Fruit fly (Drosophila melanogaster) whole organism, embryonic: ENCODE data around the gene CG5447.

Experiments used
- Atf6 ChIP-seq: fragments of 200-800 bp; sonication (Bioruptor generic); IDR thresholded peaks from 2 replicates; pipeline ENCODE4 v1.3.6; 2022; ENCODE audit warnings: missing biosample characterization, missing genetic modification characterization
- Awh ChIP-seq: fragments of 200-800 bp; sonication (Bioruptor generic); IDR thresholded peaks from 2 replicates; pipeline ENCODE4, ENCODE4 v1.3.6; 2022; ENCODE audit warnings: missing biosample characterization, missing genetic modification characterization
- Bgb ChIP-seq: fragments of 200-800 bp; sonication (Bioruptor generic); IDR thresholded peaks from 2 replicates; pipeline ENCODE4 v1.3.6; 2022; ENCODE audit warnings: missing biosample characterization, missing genetic modification characterization; ENCODE audit not compliant: partially characterized antibody
- CG10959 ChIP-seq: fragments of 200-800 bp; sonication (Bioruptor generic); IDR thresholded peaks from 2 replicates; pipeline ENCODE4 v1.3.6; 2022; ENCODE audit warnings: missing biosample characterization, missing genetic modification characterization
- CG1602 ChIP-seq: fragments of 200-800 bp; sonication (Bioruptor generic); optimal IDR thresholded peaks from 3 replicates; lab custom pipeline; 2016; ENCODE audit warnings: missing biosample characterization, missing genetic modification characterization
- CG16863 ChIP-seq: fragments of 200-800 bp; sonication (Bioruptor generic); optimal IDR thresholded peaks from 3 replicates; lab custom pipeline; 2016; ENCODE audit warnings: missing biosample characterization, missing genetic modification characterization
- CG17612 ChIP-seq: fragments of 200-800 bp; sonication (Bioruptor generic); IDR thresholded peaks from 2 replicates; pipeline ENCODE4 v1.3.6; 2022; ENCODE audit warnings: missing biosample characterization, missing genetic modification characterization
- CG31224 ChIP-seq: fragments of 200-800 bp; sonication (Bioruptor generic); IDR thresholded peaks from 2 replicates; pipeline ENCODE4 v1.3.6; 2022; ENCODE audit warnings: missing biosample characterization, missing genetic modification characterization
- CG4617 ChIP-seq: fragments of 200-800 bp; sonication (Bioruptor generic); optimal IDR thresholded peaks from 3 replicates; lab custom pipeline; 2016; ENCODE audit warnings: missing biosample characterization, missing genetic modification characterization, borderline replicate concordance
- CG6791 ChIP-seq: fragments of 200-800 bp; sonication (Bioruptor generic); IDR thresholded peaks from 3 replicates; pipeline ENCODE4 v1.3.6; 2022; ENCODE audit warnings: missing biosample characterization, missing genetic modification characterization; ENCODE audit not compliant: partially characterized antibody
- CG7839 ChIP-seq: fragments of 200-800 bp; sonication (Bioruptor generic); optimal IDR thresholded peaks from 3 replicates; lab custom pipeline; 2018; ENCODE audit warnings: missing biosample characterization, mild to moderate bottlenecking, missing genetic modification characterization, moderate library complexity
- CG8290 ChIP-seq, 3 experiments: fragments of 200-800 bp; sonication (Bioruptor generic); optimal IDR thresholded peaks; 2 replicates each; lab custom pipeline; 2016 to 2019; ENCODE audit warnings: missing biosample characterization in 3 of 3, missing genetic modification characterization in 3 of 3, mild to moderate bottlenecking in 2 of 3, moderate library complexity in 1 of 3
- CG9215 ChIP-seq: fragments of 200-800 bp; sonication (Bioruptor generic); IDR thresholded peaks from 2 replicates; pipeline ENCODE4 v1.3.6; 2022; ENCODE audit warnings: missing biosample characterization, missing genetic modification characterization
- CG9727 ChIP-seq: fragments of 200-800 bp; sonication (Bioruptor generic); optimal IDR thresholded peaks from 3 replicates; lab custom pipeline; 2017; ENCODE audit warnings: missing biosample characterization, mild to moderate bottlenecking, missing genetic modification characterization
- CHES-1-like ChIP-seq: fragments of 200-800 bp; sonication (Bioruptor generic); optimal IDR thresholded peaks from 2 replicates; lab custom pipeline; 2016; ENCODE audit warnings: missing biosample characterization, missing genetic modification characterization
- CrebB ChIP-seq: fragments of 200-800 bp; sonication (Bioruptor generic); optimal IDR thresholded peaks from 3 replicates; lab custom pipeline; 2018; ENCODE audit warnings: missing biosample characterization, mild to moderate bottlenecking, missing genetic modification characterization
- D ChIP-seq, 2 experiments: fragments of 200-800 bp in 1 of 2; fragments of >200 bp in 1 of 2; sonication (Bioruptor generic) in 1 of 2; optimal IDR thresholded peaks; 2 replicates in 1 of 2; 3 replicates in 1 of 2; lab custom pipeline; 2017; ENCODE audit warnings: mild to moderate bottlenecking in 1 of 2, missing biosample characterization in 1 of 2, missing genetic modification characterization in 1 of 2, missing genetic modification reagents in 1 of 2
- Dip3 ChIP-seq: fragments of 200-800 bp; sonication (Bioruptor generic); optimal IDR thresholded peaks from 3 replicates; lab custom pipeline; 2016; ENCODE audit warnings: missing biosample characterization, missing genetic modification characterization
- Dref ChIP-seq: fragments of 200-800 bp; sonication (Bioruptor generic); IDR thresholded peaks from 2 replicates; pipeline ENCODE4 v1.3.6; 2022; ENCODE audit warnings: missing biosample characterization, missing genetic modification characterization
- Eip74EF ChIP-seq, 2 experiments: fragments of 200-800 bp in 1 of 2; fragments of >200 bp in 1 of 2; sonication (Bioruptor generic) in 1 of 2; optimal IDR thresholded peaks; 2 replicates each; lab custom pipeline; 2017 to 2019; ENCODE audit warnings: missing biosample characterization in 2 of 2, missing genetic modification characterization in 2 of 2, mild to moderate bottlenecking in 1 of 2, moderate library complexity in 1 of 2
- Fer1 ChIP-seq: fragments of 200-800 bp; sonication (Bioruptor generic); optimal IDR thresholded peaks from 2 replicates; lab custom pipeline; 2017; ENCODE audit warnings: missing biosample characterization, mild to moderate bottlenecking, missing genetic modification characterization
- Fer3 ChIP-seq: fragments of 200-800 bp; sonication (Bioruptor generic); optimal IDR thresholded peaks from 2 replicates; lab custom pipeline; 2018; ENCODE audit warnings: missing biosample characterization, mild to moderate bottlenecking, missing genetic modification characterization, moderate library complexity
- HmgZ ChIP-seq: fragments of 200-800 bp; sonication (Bioruptor generic); optimal IDR thresholded peaks from 2 replicates; lab custom pipeline; 2018; ENCODE audit warnings: missing biosample characterization, mild to moderate bottlenecking, missing genetic modification characterization
- Pdp1 ChIP-seq, 2 experiments: fragments of 200-800 bp; sonication (Bioruptor generic); optimal IDR thresholded peaks; 3 replicates each; lab custom pipeline; 2016; ENCODE audit warnings: missing biosample characterization in 2 of 2, missing genetic modification characterization in 2 of 2, mild to moderate bottlenecking in 1 of 2, moderate library complexity in 1 of 2
- Scr ChIP-seq: fragments of 200-800 bp; sonication (Bioruptor generic); IDR thresholded peaks from 2 replicates; pipeline ENCODE4 v1.3.6; 2022; ENCODE audit warnings: missing biosample characterization, missing genetic modification characterization; ENCODE audit not compliant: partially characterized antibody
- Stat92E ChIP-seq, 3 experiments: fragments of >200 bp in 2 of 3; fragments of 200-800 bp in 1 of 3; sonication (Bioruptor generic) in 1 of 3; optimal IDR thresholded peaks; 2 replicates each; lab custom pipeline; 2017 to 2019; ENCODE audit warnings: missing biosample characterization in 3 of 3, missing genetic modification characterization in 3 of 3, mild to moderate bottlenecking in 1 of 3, moderate library complexity in 1 of 3
- al ChIP-seq: fragments of 200-800 bp; sonication (Bioruptor generic); IDR thresholded peaks from 2 replicates; pipeline ENCODE4 v1.3.6; 2022; ENCODE audit warnings: missing biosample characterization, missing genetic modification characterization
- ato ChIP-seq: fragments of 200-800 bp; sonication (Bioruptor generic); IDR thresholded peaks from 2 replicates; pipeline ENCODE4 v1.3.6; 2022; ENCODE audit warnings: missing biosample characterization, missing genetic modification characterization; ENCODE audit not compliant: partially characterized antibody
- bab2 ChIP-seq: fragments of 200-800 bp; sonication (Bioruptor generic); optimal IDR thresholded peaks from 2 replicates; lab custom pipeline; 2016; ENCODE audit warnings: missing biosample characterization, missing genetic modification characterization
- bigmax ChIP-seq: fragments of 200-800 bp; sonication (Bioruptor generic); optimal IDR thresholded peaks from 2 replicates; lab custom pipeline; 2018; ENCODE audit warnings: missing biosample characterization, mild to moderate bottlenecking, missing genetic modification characterization
- cwo ChIP-seq: fragments of 200-800 bp; sonication (Bioruptor generic); optimal IDR thresholded peaks from 3 replicates; lab custom pipeline; 2017; ENCODE audit warnings: missing biosample characterization, missing genetic modification characterization, mild to moderate bottlenecking, moderate library complexity, missing genetic modification reagents
- exex ChIP-seq: fragments of 200-800 bp; sonication (Bioruptor generic); optimal IDR thresholded peaks from 4 replicates; lab custom pipeline; 2018; ENCODE audit warnings: missing biosample characterization, mild to moderate bottlenecking, missing genetic modification characterization, moderate library complexity
- fu2 ChIP-seq: fragments of 200-800 bp; sonication (Bioruptor generic); optimal IDR thresholded peaks from 2 replicates; lab custom pipeline; 2016; ENCODE audit warnings: missing biosample characterization, missing genetic modification characterization
- gfzf ChIP-seq: fragments of 200-800 bp; sonication (Bioruptor generic); optimal IDR thresholded peaks from 2 replicates; lab custom pipeline; 2016; ENCODE audit warnings: missing biosample characterization, mild to moderate bottlenecking, missing genetic modification characterization, moderate library complexity
- her ChIP-seq: fragments of 200-800 bp; sonication (Bioruptor generic); optimal IDR thresholded peaks from 2 replicates; lab custom pipeline; 2016; ENCODE audit warnings: missing biosample characterization, missing genetic modification characterization
- inv ChIP-seq: fragments of 200-800 bp; sonication (Bioruptor generic); IDR thresholded peaks from 2 replicates; pipeline ENCODE4 v1.3.6; 2022; ENCODE audit warnings: missing biosample characterization, missing genetic modification characterization; ENCODE audit not compliant: partially characterized antibody
- lov ChIP-seq, 2 experiments: fragments of 200-800 bp in 1 of 2; fragments of >200 bp in 1 of 2; sonication (Bioruptor generic) in 1 of 2; IDR thresholded peaks in 1 of 2; optimal IDR thresholded peaks in 1 of 2; 2 replicates in 1 of 2; 3 replicates in 1 of 2; pipeline versions ENCODE4 v1.3.6 to Lab custom; 2017 to 2022; ENCODE audit warnings: missing biosample characterization in 1 of 2, missing genetic modification characterization in 1 of 2
- salm ChIP-seq: fragments of 200-800 bp; sonication (Bioruptor generic); optimal IDR thresholded peaks from 2 replicates; lab custom pipeline; 2018; ENCODE audit warnings: missing biosample characterization, mild to moderate bottlenecking, missing genetic modification characterization
- seq ChIP-seq: fragments of 200-800 bp; sonication (Bioruptor generic); IDR thresholded peaks from 2 replicates; pipeline ENCODE4 v1.3.6; 2022; ENCODE audit warnings: missing biosample characterization, missing genetic modification characterization
- sna ChIP-seq: fragments of 200-800 bp; sonication (Bioruptor generic); IDR thresholded peaks from 2 replicates; pipeline ENCODE4 v1.3.6; 2022; ENCODE audit warnings: missing biosample characterization, missing genetic modification characterization; ENCODE audit not compliant: partially characterized antibody
- sob ChIP-seq: fragments of 200-800 bp; sonication (Bioruptor generic); IDR thresholded peaks from 2 replicates; pipeline ENCODE4 v1.3.6; 2022; ENCODE audit warnings: missing biosample characterization, missing genetic modification characterization
- sug ChIP-seq: fragments of 200-800 bp; optimal IDR thresholded peaks from 2 replicates; lab custom pipeline; 2019; ENCODE audit warnings: missing biosample characterization, mild to moderate bottlenecking, missing genetic modification characterization, moderate library complexity
- tio ChIP-seq: fragments of 200-800 bp; sonication (Bioruptor generic); optimal IDR thresholded peaks from 2 replicates; lab custom pipeline; 2017; ENCODE audit warnings: missing biosample characterization, missing genetic modification characterization, inconsistent platforms
- trem ChIP-seq: fragments of 200-800 bp; optimal IDR thresholded peaks from 3 replicates; lab custom pipeline; 2019; ENCODE audit warnings: missing biosample characterization, mild to moderate bottlenecking, missing genetic modification characterization, moderate library complexity
- tx ChIP-seq: fragments of 200-800 bp; sonication (Bioruptor generic); optimal IDR thresholded peaks from 2 replicates; lab custom pipeline; 2016; ENCODE audit warnings: missing biosample characterization, missing genetic modification characterization
- zfh1 ChIP-seq: fragments of 200-800 bp; sonication (Bioruptor generic); IDR thresholded peaks from 3 replicates; pipeline ENCODE4 v1.3.6; 2022; ENCODE audit warnings: missing biosample characterization, missing genetic modification characterization

The CG5447 gene

dm6 chr3R:26461226-26461805, 9.0 kb downstream of the CG5447 start, which contains the start of gene CG5455 (continued):
- peak; percentile 43 for TF ChIP-seq Fer3 (tag; lab: Kevin White, UChicago)
- TF ChIP-seq CG4617 = no peak
- TF ChIP-seq sob = peak; percentile 88
- peak; percentile 30 for TF ChIP-seq CG16863 (GFP tag; lab: Kevin White, UChicago)
- TF ChIP-seq CHES-1-like = peak; percentile 52
- peak; percentile 17 for TF ChIP-seq fu2 (GFP tag; lab: Kevin White, UChicago)
- peak; percentile 71 for TF ChIP-seq cwo (GFP tag; lab: Kevin White, UChicago)
- peak; percentile 43 for TF ChIP-seq Scr (GFP tag; lab: Robert Waterston, UW)
- TF ChIP-seq inv (GFP tag; lab: Robert Waterston, UW) = peak; percentile 22; the same call in 1 of the 2 replicates
- TF ChIP-seq trem (tag; lab: Kevin White, UChicago) = peak; percentile 96
- no peak for TF ChIP-seq Stat92E (GFP tag; optimal IDR thresholded peaks at IDR 0.05; lab: Kevin White, UChicago)
- peak; percentile 25; the same call in 1 of the 2 replicates for TF ChIP-seq Awh (GFP tag; lab: Robert Waterston, UW)
- TF ChIP-seq her (GFP tag; lab: Kevin White, UChicago) = peak; percentile 33
- TF ChIP-seq CG8290 (GFP tag; optimal IDR thresholded peaks at IDR 0.05; lab: Kevin White, UChicago) = no peak
- TF ChIP-seq CG8290 (tag; optimal IDR thresholded peaks at IDR 0.05; lab: Kevin White, UChicago) = peak in 1 of 2 experiments; percentile 89
- no peak for TF ChIP-seq D (optimal IDR thresholded peaks at IDR 0.05; lab: Kevin White, UChicago)
- TF ChIP-seq D (GFP tag; optimal IDR thresholded peaks at IDR 0.05; lab: Kevin White, UChicago) = no peak
- TF ChIP-seq zfh1 (GFP tag; lab: Robert Waterston, UW) = 0 out of 3 replicates have a peak, but pooled peaks have one; percentile 24
- TF ChIP-seq ato = 0 out of 2 replicates have a peak, but pooled peaks have one; percentile 28
- peak; percentile 74 for TF ChIP-seq Fer1
- peak; percentile 62 for TF ChIP-seq CrebB
- peak; percentile 35 for TF ChIP-seq exex (tag; lab: Kevin White, UChicago)
- no peak for TF ChIP-seq sna (GFP tag; lab: Robert Waterston, UW)
- no peak for TF ChIP-seq bigmax (GFP tag; lab: Kevin White, UChicago)
- TF ChIP-seq CG9215 (GFP tag; lab: Robert Waterston, UW) = no peak
- no peak for TF ChIP-seq gfzf (GFP tag; lab: Kevin White, UChicago)
- TF ChIP-seq CG7839 = peak; percentile 20
- 0 out of 3 replicates have a peak, but pooled peaks have one; percentile 49 for TF ChIP-seq CG6791 (GFP tag; lab: Robert Waterston, UW)
- TF ChIP-seq al (GFP tag; lab: Robert Waterston, UW) = 0 out of 2 replicates have a peak, but pooled peaks have one; percentile 31
- TF ChIP-seq Eip74EF (GFP tag; optimal IDR thresholded peaks at IDR 0.05; lab: Kevin White, UChicago) = peak in 1 of 2 experiments; percentile 31
- peak; percentile 76 for TF ChIP-seq Bgb (GFP tag; lab: Robert Waterston, UW)
- TF ChIP-seq lov (optimal IDR thresholded peaks at IDR 0.05; lab: Kevin White, UChicago) = no peak
- peak; percentile 50; the same call in 1 of the 3 replicates for TF ChIP-seq lov (GFP tag; IDR thresholded peaks at IDR 0.05; lab: Robert Waterston, UW)
- no peak for TF ChIP-seq Dip3 (GFP tag; lab: Kevin White, UChicago)
- no peak for TF ChIP-seq Dref
- TF ChIP-seq salm (tag; lab: Kevin White, UChicago) = no peak
- 0 out of 2 replicates have a peak, but pooled peaks have one; percentile 20 for TF ChIP-seq CG31224 (GFP tag; lab: Robert Waterston, UW)
- TF ChIP-seq CG9727 (GFP tag; lab: Kevin White, UChicago) = peak; percentile 29
- TF ChIP-seq Pdp1 (GFP tag; optimal IDR thresholded peaks at IDR 0.05; lab: Kevin White, UChicago) = peak in 1 of 2 experiments; percentile 87
- no peak for TF ChIP-seq CG10959
- peak; percentile 24; the same call in 1 of the 2 replicates for TF ChIP-seq CG17612 (GFP tag; lab: Robert Waterston, UW)
- no peak for TF ChIP-seq CG1602 (GFP tag; lab: Kevin White, UChicago)
- TF ChIP-seq tio (GFP tag; lab: Kevin White, UChicago) = no peak
- TF ChIP-seq tx (GFP tag; lab: Kevin White, UChicago) = peak; percentile 21
- peak; percentile 84 for TF ChIP-seq HmgZ
- peak; percentile 79 for TF ChIP-seq sug (tag; lab: Kevin White, UChicago)
- TF ChIP-seq bab2 = peak; percentile 2
- TF ChIP-seq Atf6 (GFP tag; lab: Robert Waterston, UW) = peak; percentile 76
- peak; percentile 36; the same call in 1 of the 2 replicates for TF ChIP-seq seq (GFP tag; lab: Robert Waterston, UW)
